Worm (Caenorhabditis elegans): ENCODE measurements around the gene F47B7.2.

Gene F47B7.2

DNA sequence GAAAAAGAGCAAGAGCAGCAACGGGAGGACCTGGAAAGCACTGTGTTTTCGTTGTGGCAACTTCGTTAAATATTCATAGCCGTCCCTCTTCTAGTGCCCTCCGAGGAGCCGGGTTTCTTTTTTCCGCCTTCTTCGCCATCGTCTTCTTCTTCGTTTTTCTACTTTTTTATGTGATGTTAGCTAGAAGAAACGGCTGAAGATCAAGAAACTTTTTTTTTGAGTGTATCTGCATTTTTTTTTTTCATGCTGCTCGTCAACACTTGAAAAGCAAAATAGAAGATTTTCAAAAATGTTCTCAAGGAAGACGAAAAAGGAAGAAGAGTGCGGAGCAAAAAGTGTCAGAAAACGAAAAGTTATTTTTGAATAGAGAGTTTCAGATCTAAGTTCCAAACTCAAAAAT, 54.7 kb downstream of the F47B7.2 start:
- TF ChIP-seq elt-2 (tag; optimal IDR thresholded peaks at IDR 0.05), result no peak
- no peak for TF ChIP-seq egl-27 (tag; optimal IDR thresholded peaks at IDR 0.05)
- no peak for TF ChIP-seq lsy-12 (tag; optimal IDR thresholded peaks at IDR 0.05)
- no peak for TF ChIP-seq R02D3.7 (tag; optimal IDR thresholded peaks at IDR 0.05)
- no peak for TF ChIP-seq nhr-11 (tag; optimal IDR thresholded peaks at IDR 0.05)
- no peak for TF ChIP-seq mml-1 (tag; optimal IDR thresholded peaks at IDR 0.05)
- no peak for TF ChIP-seq nhr-12 (tag; optimal IDR thresholded peaks at IDR 0.05)
- peak; percentile 23 for TF ChIP-seq hmg-11 (tag; optimal IDR thresholded peaks at IDR 0.05)
- TF ChIP-seq pha-4 (tag; optimal IDR thresholded peaks at IDR 0.05), result no peak
- no peak for TF ChIP-seq nhr-25 (tag; optimal IDR thresholded peaks at IDR 0.05)
- peak; percentile 59 for TF ChIP-seq fkh-10 (GFP tag; optimal IDR thresholded peaks at IDR 0.05)
- no peak for TF ChIP-seq ceh-16 (tag; optimal IDR thresholded peaks at IDR 0.05)
- no peak for TF ChIP-seq jun-1 (tag; optimal IDR thresholded peaks at IDR 0.05)
- no peak for TF ChIP-seq aly-2 (tag; optimal IDR thresholded peaks at IDR 0.05)
- TF ChIP-seq elt-1 (tag; optimal IDR thresholded peaks at IDR 0.05), result no peak
- TF ChIP-seq ceh-82 (tag; optimal IDR thresholded peaks at IDR 0.05), result no peak
- no peak for TF ChIP-seq fkh-2 (tag; optimal IDR thresholded peaks at IDR 0.05)

Data from whole organism, L3 larva.